Worm (Caenorhabditis elegans): ENCODE data around the gene chil-7.

ce11 chrII:9892409-9892808 lies 21.4 kb upstream of the chil-7 start, which contains the start of gene C08H9.16:
- TF ChIP-seq ama-1 (optimal IDR thresholded peaks at IDR 0.05) (no peak), hmg-4 (GFP tag; optimal IDR thresholded peaks at IDR 0.05) (no peak), hmbx-1 (tag; optimal IDR thresholded peaks at IDR 0.05) (no peak), hnd-1 (tag; optimal IDR thresholded peaks at IDR 0.05) (no peak), ets-7 (tag; optimal IDR thresholded peaks at IDR 0.05) (no peak), flt-1 (GFP tag; IDR thresholded peaks at IDR 0.05) (no peak), ceh-36 (tag; optimal IDR thresholded peaks at IDR 0.05) (no peak), scrt-1 (GFP tag; IDR thresholded peaks at IDR 0.05) (no peak), B0310.2 (tag; optimal IDR thresholded peaks at IDR 0.05) (no peak), F13C5.2 (tag; optimal IDR thresholded peaks at IDR 0.05) (no peak), pes-1 (GFP tag; IDR thresholded peaks at IDR 0.05) (no peak), ceh-13 (GFP tag; optimal IDR thresholded peaks at IDR 0.05) (no peak), tbx-37 (GFP tag; conservative IDR thresholded peaks at IDR 0.05) (no peak)

All from whole organism, early embryonic.